Fruit fly (Drosophila melanogaster): ENCODE data around the gene CG15212.

DNA sequence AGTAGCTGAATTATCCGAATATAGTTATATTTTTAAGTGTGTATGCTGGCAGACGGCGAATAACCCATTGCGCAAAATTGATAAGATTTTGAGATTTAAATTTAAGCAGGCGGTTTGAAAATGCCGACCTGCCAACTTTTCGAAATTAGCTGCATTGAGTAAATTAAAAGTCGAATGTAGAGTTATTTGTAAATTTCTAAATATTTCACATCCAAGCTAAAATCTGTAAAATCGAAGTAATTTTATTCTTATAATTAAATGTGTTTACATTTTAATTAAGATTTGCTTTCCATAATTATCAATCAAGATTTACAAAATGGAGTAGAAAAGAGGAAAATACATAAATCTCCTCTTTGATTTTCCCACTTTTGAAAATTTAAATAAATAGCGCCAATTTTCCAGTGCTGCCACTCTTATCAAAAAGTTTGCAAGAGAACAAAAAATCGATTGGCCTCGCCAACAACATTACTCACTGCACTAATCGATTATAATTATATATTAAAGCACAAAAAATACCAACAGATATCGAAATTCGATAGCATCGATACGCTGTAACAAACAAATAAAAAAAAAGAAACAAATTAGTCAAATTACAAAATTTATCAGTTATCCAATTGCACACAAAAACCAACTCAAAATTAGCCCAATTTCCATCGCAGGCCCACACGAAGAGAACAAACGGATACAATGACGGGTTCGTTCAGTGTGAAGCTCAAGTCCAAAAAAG, 2.5 kb downstream of the CG15212 start, which contains the start of gene Yod1:
- TF ChIP-seq CG9139 (GFP tag; optimal IDR thresholded peaks at IDR 0.05) (no peak), CG8632 (GFP tag; optimal IDR thresholded peaks at IDR 0.05) (no peak), CG6792 (GFP tag; optimal IDR thresholded peaks at IDR 0.05) (no peak), net (GFP tag; optimal IDR thresholded peaks at IDR 0.05) (no peak), Hr4 (GFP tag; optimal IDR thresholded peaks at IDR 0.05) (no peak), CG6276 (GFP tag; optimal IDR thresholded peaks at IDR 0.05) (no peak), Met (GFP tag; optimal IDR thresholded peaks at IDR 0.05) (no peak), pdm3 (GFP tag; optimal IDR thresholded peaks at IDR 0.05) (no peak), CG4318 (GFP tag; optimal IDR thresholded peaks at IDR 0.05) (no peak)
